Worm (Caenorhabditis elegans): ENCODE measurements around the gene K12H6.10.

- TF ChIP-seq dao-5 (tag; optimal IDR thresholded peaks at IDR 0.05) (no peak), him-1 (tag; optimal IDR thresholded peaks at IDR 0.05) (no peak), W03F9.2 (tag; optimal IDR thresholded peaks at IDR 0.05) (no peak)
Observed at ce11 chrII:2783380-2783779, 39.3 kb upstream of the K12H6.10 start.
